Worm (Caenorhabditis elegans) whole organism, early embryonic: ENCODE measurements around the gene npr-13.

Source experiments
- B0310.2 ChIP-seq: sonication (generic microtip); optimal IDR thresholded peaks from 2 replicates; lab custom pipeline; 2016; ENCODE audit warnings: mild to moderate bottlenecking, missing genetic modification characterization, missing compliant biosample characterization
- F13C5.2 ChIP-seq: sonication (generic microtip); optimal IDR thresholded peaks from 2 replicates; lab custom pipeline; 2017; ENCODE audit warnings: mild to moderate bottlenecking, missing genetic modification characterization, inconsistent platforms, missing compliant biosample characterization
- aly-1 ChIP-seq: sonication (generic microtip); optimal IDR thresholded peaks from 2 replicates; lab custom pipeline; 2016; ENCODE audit warnings: missing genetic modification characterization, missing compliant biosample characterization
- ama-1 ChIP-seq: fragments of 150-350 bp; optimal IDR thresholded peaks from 2 replicates; lab custom pipeline; 2014
- ceh-13 ChIP-seq: fragments of 200-800 bp; sonication (Bioruptor generic); optimal IDR thresholded peaks from 2 replicates; lab custom pipeline; 2018; ENCODE audit warnings: mild to moderate bottlenecking, missing genetic modification characterization, missing compliant biosample characterization
- ceh-36 ChIP-seq: sonication (generic microtip); optimal IDR thresholded peaks from 2 replicates; lab custom pipeline; 2016; ENCODE audit warnings: missing genetic modification characterization, inconsistent platforms, missing compliant biosample characterization
- ets-7 ChIP-seq: sonication (generic microtip); optimal IDR thresholded peaks from 2 replicates; lab custom pipeline; 2016; ENCODE audit warnings: missing genotype, missing genetic modification characterization, missing compliant biosample characterization
- flt-1 ChIP-seq: fragments of 200-800 bp; sonication (Bioruptor generic); IDR thresholded peaks from 2 replicates; pipeline ENCODE4 v1.3.6; 2022; ENCODE audit warnings: missing genetic modification characterization, missing compliant biosample characterization
- hmbx-1 ChIP-seq: sonication (generic microtip); optimal IDR thresholded peaks from 2 replicates; lab custom pipeline; 2016; ENCODE audit warnings: mild to moderate bottlenecking, missing genetic modification characterization, missing compliant biosample characterization
- hmg-4 ChIP-seq: fragments of 200-800 bp; sonication (Bioruptor generic); optimal IDR thresholded peaks from 2 replicates; lab custom pipeline; 2018; ENCODE audit warnings: mild to moderate bottlenecking, missing genetic modification characterization, missing compliant biosample characterization
- hnd-1 ChIP-seq: sonication (generic microtip); optimal IDR thresholded peaks from 2 replicates; lab custom pipeline; 2016; ENCODE audit warnings: missing genetic modification characterization, missing compliant biosample characterization
- pes-1 ChIP-seq: fragments of 200-800 bp; sonication (Bioruptor generic); IDR thresholded peaks from 2 replicates; pipeline ENCODE4 v1.3.6; 2022; ENCODE audit warnings: missing genetic modification reagents, missing genetic modification characterization, missing compliant biosample characterization
- scrt-1 ChIP-seq: fragments of 200-800 bp; sonication (Bioruptor generic); IDR thresholded peaks from 2 replicates; pipeline ENCODE4 v1.3.6; 2022; ENCODE audit warnings: missing genetic modification characterization, missing compliant biosample characterization
- sea-1 ChIP-seq: fragments of 200-800 bp; sonication (Bioruptor generic); conservative IDR thresholded peaks from 2 replicates; pipeline ENCODE4 v1.3.6; 2022; ENCODE audit warnings: missing genetic modification characterization, missing compliant biosample characterization
- tbx-11 ChIP-seq: fragments of 200-800 bp; sonication (Bioruptor generic); IDR thresholded peaks from 2 replicates; pipeline ENCODE4 v1.3.6; 2022; ENCODE audit warnings: missing genetic modification characterization, missing compliant biosample characterization
- tbx-37 ChIP-seq: fragments of 200-800 bp; sonication (Bioruptor generic); conservative IDR thresholded peaks from 2 replicates; pipeline ENCODE4 v1.3.6; 2022; ENCODE audit warnings: missing genetic modification reagents, missing genetic modification characterization, missing compliant biosample characterization
- tra-4 ChIP-seq: sonication (generic microtip); optimal IDR thresholded peaks from 2 replicates; lab custom pipeline; 2017; ENCODE audit warnings: missing genetic modification characterization, missing compliant biosample characterization

Gene npr-13

ce11 chrV:14859380-14859779 is 977 bp upstream of the npr-13 start:
- TF ChIP-seq hmbx-1: no peak
- TF ChIP-seq ets-7 (tag; lab: Kevin White, UChicago): no peak
- TF ChIP-seq B0310.2: no peak

ce11 chrV:14855626-14856025 is 2.8 kb downstream of the npr-13 start:
- peak; percentile 62 for TF ChIP-seq ceh-13
- TF ChIP-seq tbx-37 (GFP tag; lab: Robert Waterston, UW): peak; percentile 56
- TF ChIP-seq hnd-1: peak; percentile 32
- peak; percentile 72 for TF ChIP-seq sea-1 (GFP tag; lab: Robert Waterston, UW)
- TF ChIP-seq ceh-36 (tag; lab: Kevin White, UChicago): peak; percentile 65
- TF ChIP-seq tra-4 (tag; lab: Kevin White, UChicago): peak; percentile 27
- TF ChIP-seq flt-1 (GFP tag; lab: Robert Waterston, UW): peak; percentile 86
- peak; percentile 72 for TF ChIP-seq tbx-11 (GFP tag; lab: Robert Waterston, UW)
- TF ChIP-seq scrt-1 (GFP tag; lab: Robert Waterston, UW): peak; percentile 87
- peak; percentile 24 for TF ChIP-seq aly-1 (tag; lab: Kevin White, UChicago)
- TF ChIP-seq B0310.2: peak; percentile 38
- peak; percentile 72 for TF ChIP-seq hmg-4 (GFP tag; lab: Kevin White, UChicago)
- TF ChIP-seq hmbx-1: peak; percentile 39
- TF ChIP-seq ets-7 (tag; lab: Kevin White, UChicago): no peak
- peak; percentile 56 for TF ChIP-seq F13C5.2 (tag; lab: Kevin White, UChicago)
- no peak for TF ChIP-seq ama-1 (lab: Kevin White, UChicago)
- peak; percentile 86 for TF ChIP-seq pes-1 (GFP tag; lab: Robert Waterston, UW)

- no peak for TF ChIP-seq F13C5.2 (tag; lab: Kevin White, UChicago)
- TF ChIP-seq scrt-1 (GFP tag; lab: Robert Waterston, UW): no peak
These were observed 4.1 kb downstream of the npr-13 start for ce11 chrV:14854261-14854660.

ce11 chrV:14853739-14854138 is 4.7 kb downstream of the npr-13 start:
- TF ChIP-seq tra-4 (tag; lab: Kevin White, UChicago): no peak
- TF ChIP-seq sea-1 (GFP tag; lab: Robert Waterston, UW): no peak
- TF ChIP-seq scrt-1 (GFP tag; lab: Robert Waterston, UW): no peak
- TF ChIP-seq aly-1 (tag; lab: Kevin White, UChicago): no peak
- no peak for TF ChIP-seq pes-1 (GFP tag; lab: Robert Waterston, UW)
- no peak for TF ChIP-seq F13C5.2 (tag; lab: Kevin White, UChicago)
- TF ChIP-seq ceh-36 (tag; lab: Kevin White, UChicago): no peak

- no peak for TF ChIP-seq aly-1 (tag; lab: Kevin White, UChicago)
- TF ChIP-seq scrt-1 (GFP tag; lab: Robert Waterston, UW): no peak
- TF ChIP-seq ets-7 (tag; lab: Kevin White, UChicago): no peak
- no peak for TF ChIP-seq tbx-11 (GFP tag; lab: Robert Waterston, UW)
These were observed 5.8 kb downstream of the npr-13 start for ce11 chrV:14852620-14853019.

- TF ChIP-seq tbx-37 (GFP tag; lab: Robert Waterston, UW) (no peak), hnd-1 (no peak), aly-1 (tag; lab: Kevin White, UChicago) (no peak), tra-4 (tag; lab: Kevin White, UChicago) (no peak)
These were observed 6.4 kb downstream of the npr-13 start for ce11 chrV:14851972-14852371.

- no peak for TF ChIP-seq hnd-1
- TF ChIP-seq flt-1 (GFP tag; lab: Robert Waterston, UW): no peak
- no peak for TF ChIP-seq scrt-1 (GFP tag; lab: Robert Waterston, UW)
- TF ChIP-seq ets-7 (tag; lab: Kevin White, UChicago): no peak
- TF ChIP-seq ceh-13: no peak
- no peak for TF ChIP-seq hmbx-1
- no peak for TF ChIP-seq F13C5.2 (tag; lab: Kevin White, UChicago)
- no peak for TF ChIP-seq tbx-11 (GFP tag; lab: Robert Waterston, UW)
- TF ChIP-seq ama-1 (lab: Kevin White, UChicago): no peak
- no peak for TF ChIP-seq B0310.2
- no peak for TF ChIP-seq tra-4 (tag; lab: Kevin White, UChicago)
- no peak for TF ChIP-seq sea-1 (GFP tag; lab: Robert Waterston, UW)
- TF ChIP-seq tbx-37 (GFP tag; lab: Robert Waterston, UW): no peak
- no peak for TF ChIP-seq pes-1 (GFP tag; lab: Robert Waterston, UW)
These were observed 7.2 kb downstream of the npr-13 start for ce11 chrV:14851206-14851605.

ce11 chrV:14850530-14850929 is 7.9 kb downstream of the npr-13 start:
- no peak for TF ChIP-seq pes-1 (GFP tag; lab: Robert Waterston, UW)
- TF ChIP-seq hmbx-1: no peak
- no peak for TF ChIP-seq aly-1 (tag; lab: Kevin White, UChicago)
- no peak for TF ChIP-seq B0310.2
- no peak for TF ChIP-seq flt-1 (GFP tag; lab: Robert Waterston, UW)
- no peak for TF ChIP-seq tra-4 (tag; lab: Kevin White, UChicago)
- no peak for TF ChIP-seq ets-7 (tag; lab: Kevin White, UChicago)
- no peak for TF ChIP-seq ama-1 (lab: Kevin White, UChicago)
- no peak for TF ChIP-seq tbx-11 (GFP tag; lab: Robert Waterston, UW)
- TF ChIP-seq F13C5.2 (tag; lab: Kevin White, UChicago): no peak
- no peak for TF ChIP-seq ceh-13

- TF ChIP-seq pes-1 (GFP tag; lab: Robert Waterston, UW): no peak
These were observed 8.8 kb downstream of the npr-13 start for ce11 chrV:14849628-14850027.
